Fruit fly (Drosophila melanogaster) whole organism, wandering third instar larva: ENCODE results near the gene Dpm2.

Experiments used
- Abd-B ChIP-seq: fragments of >200 bp; optimal IDR thresholded peaks from 2 replicates; lab custom pipeline; 2017; ENCODE audit warnings: missing biosample characterization, missing genetic modification characterization
- h ChIP-seq: fragments of 200-800 bp; sonication (Bioruptor generic); optimal IDR thresholded peaks from 3 replicates; lab custom pipeline; 2016; ENCODE audit warnings: missing biosample characterization, mild to moderate bottlenecking, missing genetic modification characterization
- lola ChIP-seq: fragments of >200 bp; optimal IDR thresholded peaks from 2 replicates; lab custom pipeline; 2017; ENCODE audit warnings: missing biosample characterization, missing genetic modification characterization

- TF ChIP-seq lola (GFP tag; lab: Kevin White, UChicago), result no peak
- no peak for TF ChIP-seq Abd-B
- no peak for TF ChIP-seq h (GFP tag; lab: Kevin White, UChicago)
Observed at dm6 chr3L:3339695-3340226, 20.4 kb downstream of the Dpm2 start.
